Worm (Caenorhabditis elegans): ENCODE results near the gene del-7.

The del-7 gene

ce11 chrIV:7722806-7723205 is 37.4 kb upstream of the del-7 start, which contains the start of gene C50F7.6:
C50F7.6 (minus strand) TSS chrIV:7723199.
- no peak for TF ChIP-seq dmd-9 (GFP tag; IDR thresholded peaks at IDR 0.05)
- TF ChIP-seq daf-16 (GFP tag; optimal IDR thresholded peaks at IDR 0.05): peak in 1 of 2 experiments; percentile 78
- no peak for TF ChIP-seq daf-16 (tag; optimal IDR thresholded peaks at IDR 0.05)

DNA sequence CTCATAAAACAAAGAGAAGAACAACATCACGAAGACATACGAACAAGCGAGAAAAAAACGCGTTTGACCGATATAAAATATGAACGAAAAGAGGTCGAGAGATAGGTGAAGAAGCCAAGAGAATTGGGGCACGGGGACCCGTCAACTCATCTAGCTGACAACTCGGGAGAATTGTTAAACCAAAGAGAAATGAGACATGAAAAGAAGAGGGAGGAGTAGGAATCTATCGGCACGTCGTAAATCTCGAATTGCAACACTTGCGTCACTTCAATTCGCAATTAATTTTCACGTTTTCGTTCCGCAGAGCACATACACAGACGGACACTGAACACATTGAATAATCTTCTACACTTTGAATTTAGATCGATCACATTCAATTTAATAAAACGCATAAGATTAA is 36.7 kb upstream of the del-7 start:
- TF ChIP-seq egl-43 (GFP tag; IDR thresholded peaks at IDR 0.05) (no peak), zfp-3 (GFP tag; conservative IDR thresholded peaks at IDR 0.05) (no peak), unc-62 (GFP tag; optimal IDR thresholded peaks at IDR 0.05 in 1 of 2) (peak in 1 of 2 experiments; percentile 7), unc-62 (tag; optimal IDR thresholded peaks at IDR 0.05) (no peak), unc-130 (GFP tag; optimal IDR thresholded peaks at IDR 0.05) (no peak)

DNA sequence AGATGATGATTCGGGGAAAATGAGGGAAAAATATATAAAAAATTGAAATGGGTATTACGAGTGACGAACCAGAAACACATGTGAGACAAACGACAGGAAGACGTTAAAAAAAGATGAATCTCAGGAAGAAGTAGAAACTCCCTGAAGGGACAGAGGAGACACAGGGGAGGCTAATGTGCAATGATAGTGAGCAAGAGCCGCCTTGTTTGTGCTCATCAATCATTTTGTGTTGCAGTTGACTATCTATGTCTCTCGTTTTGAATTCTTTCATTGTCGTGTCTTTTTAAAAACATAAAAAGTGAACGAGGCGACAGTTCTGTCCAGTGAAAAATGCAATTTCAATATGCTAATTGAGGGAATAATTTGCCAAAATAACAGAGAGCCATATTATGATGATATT is 35.3 kb upstream of the del-7 start:
- peak in 1 of 2 experiments; percentile 14 for TF ChIP-seq unc-62 (GFP tag; optimal IDR thresholded peaks at IDR 0.05 in 1 of 2)
- no peak for TF ChIP-seq unc-62 (tag; optimal IDR thresholded peaks at IDR 0.05)
- peak; percentile 69 for TF ChIP-seq aha-1 (tag)
- TF ChIP-seq R02D3.7 (tag; optimal IDR thresholded peaks at IDR 0.05): no peak

ce11 chrIV:7726325-7726724 is 33.9 kb upstream of the del-7 start, which contains the start of gene C50F7.5:
C50F7.5 (plus strand) TSS chrIV:7726719.
- TF ChIP-seq hlh-11 (tag; optimal IDR thresholded peaks at IDR 0.05): no peak
- no peak for TF ChIP-seq nhr-11 (tag; optimal IDR thresholded peaks at IDR 0.05)
- no peak for TF ChIP-seq tag-97 (GFP tag; IDR thresholded peaks at IDR 0.05)
- no peak for TF ChIP-seq cey-2 (tag; optimal IDR thresholded peaks at IDR 0.05; ENCODE audit: borderline replicate concordance, insufficient read depth)
- no peak; the same call in 1 of the 2 replicates for TF ChIP-seq dmd-6 (GFP tag; IDR thresholded peaks at IDR 0.05)
- no peak for TF ChIP-seq zip-2 (tag; optimal IDR thresholded peaks at IDR 0.05)
- TF ChIP-seq dve-1 (tag; optimal IDR thresholded peaks at IDR 0.05; ENCODE audit: insufficient read depth): peak; percentile 40
- no peak for TF ChIP-seq gei-8 (GFP tag; optimal IDR thresholded peaks at IDR 0.05)
- TF ChIP-seq pqm-1 (tag; optimal IDR thresholded peaks at IDR 0.05): peak; percentile 68

ce11 chrIV:7727258-7727657 is 33.0 kb upstream of the del-7 start:
- TF ChIP-seq zag-1 (tag; optimal IDR thresholded peaks at IDR 0.05): no peak
- 0 out of 2 replicates have a peak, but pooled peaks have one; percentile 22 for TF ChIP-seq saeg-2 (GFP tag; IDR thresholded peaks at IDR 0.05)
- TF ChIP-seq nhr-48 (tag; optimal IDR thresholded peaks at IDR 0.05): no peak
- TF ChIP-seq arid-1 (GFP tag; conservative IDR thresholded peaks at IDR 0.05): no peak
- no peak for TF ChIP-seq mep-1 (tag; optimal IDR thresholded peaks at IDR 0.05)
- no peak for TF ChIP-seq nhr-76 (tag; optimal IDR thresholded peaks at IDR 0.05)
- no peak for TF ChIP-seq lim-7 (GFP tag; IDR thresholded peaks at IDR 0.05)
- no peak for TF ChIP-seq zip-2 (tag; optimal IDR thresholded peaks at IDR 0.05)
- no peak for TF ChIP-seq pha-4 (GFP tag; IDR thresholded peaks at IDR 0.05)
- no peak for TF ChIP-seq pha-4 (tag; optimal IDR thresholded peaks at IDR 0.05)
- no peak for TF ChIP-seq nhr-111 (GFP tag; optimal IDR thresholded peaks at IDR 0.05)
- TF ChIP-seq Y5F2A.4 (GFP tag; optimal IDR thresholded peaks at IDR 0.05): no peak
- no peak for TF ChIP-seq nhr-25 (tag; optimal IDR thresholded peaks at IDR 0.05; ENCODE audit: borderline replicate concordance, insufficient read depth)
- TF ChIP-seq dve-1 (tag; optimal IDR thresholded peaks at IDR 0.05; ENCODE audit: insufficient read depth): no peak
- no peak for TF ChIP-seq unc-62 (GFP tag; optimal IDR thresholded peaks at IDR 0.05 in 1 of 2)
- no peak for TF ChIP-seq unc-62 (tag; optimal IDR thresholded peaks at IDR 0.05)
- no peak for TF ChIP-seq lin-39 (tag; optimal IDR thresholded peaks at IDR 0.05)
- TF ChIP-seq nhr-10 (tag; optimal IDR thresholded peaks at IDR 0.05): no peak
- TF ChIP-seq ztf-11 (tag; optimal IDR thresholded peaks at IDR 0.05): no peak
- no peak for TF ChIP-seq mdt-29 (GFP tag; IDR thresholded peaks at IDR 0.05)
- peak; percentile 95 for TF ChIP-seq set-16 (GFP tag; IDR thresholded peaks at IDR 0.05)
- TF ChIP-seq aly-2 (tag; optimal IDR thresholded peaks at IDR 0.05): no peak
- no peak for TF ChIP-seq T20F7.1 (GFP tag; optimal IDR thresholded peaks at IDR 0.05)
- TF ChIP-seq ctbp-1 (GFP tag; IDR thresholded peaks at IDR 0.05): no peak
- no peak for TF ChIP-seq ceh-28 (tag; optimal IDR thresholded peaks at IDR 0.05)
- TF ChIP-seq aha-1 (tag): peak; percentile 87
- TF ChIP-seq F49E8.2 (tag; optimal IDR thresholded peaks at IDR 0.05; ENCODE audit: borderline replicate concordance): no peak
- TF ChIP-seq nhr-102 (tag; optimal IDR thresholded peaks at IDR 0.05): no peak
- TF ChIP-seq rbr-2 (tag; optimal IDR thresholded peaks at IDR 0.05): no peak
- TF ChIP-seq hif-1 (tag; optimal IDR thresholded peaks at IDR 0.05): no peak
- no peak for TF ChIP-seq zfp-3 (GFP tag; conservative IDR thresholded peaks at IDR 0.05)

All from whole organism, L4 larva.